Fruit fly (Drosophila melanogaster) whole organism, embryonic: ENCODE results near the gene CG34338.
A peak's percentile ranks its signal among the peaks of the same experiment; 100 is the strongest.

Experiments used
- Aef1 ChIP-seq: fragments of 200-800 bp; sonication (Bioruptor generic); IDR thresholded peaks from 3 replicates; pipeline ENCODE4 v1.3.6; 2022; ENCODE audit warnings: missing biosample characterization, missing genetic modification characterization
- BtbVII ChIP-seq: fragments of 200-800 bp; sonication (Bioruptor generic); optimal IDR thresholded peaks from 3 replicates; lab custom pipeline; 2017; ENCODE audit warnings: missing biosample characterization, mild to moderate bottlenecking, missing genetic modification characterization
- Bteb2 ChIP-seq: fragments of 200-800 bp; sonication (Bioruptor generic); optimal IDR thresholded peaks from 2 replicates; lab custom pipeline; 2016; ENCODE audit warnings: missing biosample characterization, missing genetic modification characterization
- C15 ChIP-seq: fragments of 200-800 bp; sonication (Bioruptor generic); IDR thresholded peaks from 3 replicates; pipeline ENCODE4 v1.3.6; 2022; ENCODE audit warnings: missing biosample characterization, missing genetic modification characterization
- CG11398 ChIP-seq: fragments of 200-800 bp; sonication (Bioruptor generic); optimal IDR thresholded peaks from 2 replicates; lab custom pipeline; 2016; ENCODE audit warnings: missing biosample characterization, missing genetic modification characterization
- CG11696 ChIP-seq: fragments of 200-800 bp; sonication (Bioruptor generic); IDR thresholded peaks from 2 replicates; pipeline ENCODE4 v1.3.6; 2022; ENCODE audit warnings: missing biosample characterization, missing genetic modification characterization
- CG13296 ChIP-seq: fragments of 200-800 bp; sonication (Bioruptor generic); optimal IDR thresholded peaks from 3 replicates; lab custom pipeline; 2018; ENCODE audit warnings: missing biosample characterization, mild to moderate bottlenecking, missing genetic modification characterization
- CG14965 ChIP-seq: fragments of 200-800 bp; sonication (Bioruptor generic); optimal IDR thresholded peaks from 2 replicates; lab custom pipeline; 2016; ENCODE audit warnings: missing biosample characterization, missing genetic modification characterization, borderline replicate concordance
- CG1529 ChIP-seq: fragments of 200-800 bp; sonication (Bioruptor generic); optimal IDR thresholded peaks from 3 replicates; lab custom pipeline; 2018; ENCODE audit warnings: missing biosample characterization, missing genetic modification characterization
- CG15479 ChIP-seq: fragments of 200-800 bp; sonication (Bioruptor generic); optimal IDR thresholded peaks from 3 replicates; lab custom pipeline; 2019; ENCODE audit warnings: missing biosample characterization, mild to moderate bottlenecking, missing genetic modification characterization, moderate library complexity
- CG16813 ChIP-seq: fragments of 200-800 bp; sonication (Bioruptor generic); IDR thresholded peaks from 3 replicates; pipeline ENCODE4 v1.3.6; 2022; ENCODE audit warnings: missing biosample characterization, missing genetic modification characterization; ENCODE audit not compliant: partially characterized antibody
- CG17361 ChIP-seq: fragments of 200-800 bp; sonication (Bioruptor generic); IDR thresholded peaks from 3 replicates; pipeline ENCODE4 v1.3.6; 2022; ENCODE audit warnings: missing biosample characterization, missing genetic modification characterization
- CG2678 ChIP-seq: fragments of 200-800 bp; sonication (Bioruptor generic); optimal IDR thresholded peaks from 3 replicates; lab custom pipeline; 2019; ENCODE audit warnings: missing biosample characterization, mild to moderate bottlenecking, missing genetic modification characterization, moderate library complexity
- CG30020 ChIP-seq: fragments of 200-800 bp; optimal IDR thresholded peaks from 2 replicates; lab custom pipeline; 2019; ENCODE audit warnings: missing biosample characterization, mild to moderate bottlenecking, missing genetic modification characterization, moderate library complexity
- CG3163 ChIP-seq: fragments of 200-800 bp; sonication (Bioruptor generic); optimal IDR thresholded peaks from 3 replicates; lab custom pipeline; 2016; ENCODE audit warnings: missing biosample characterization, missing genetic modification characterization
- CG33213 ChIP-seq: fragments of 200-800 bp; sonication (Bioruptor generic); optimal IDR thresholded peaks from 3 replicates; lab custom pipeline; 2016; ENCODE audit warnings: missing biosample characterization, missing genetic modification characterization
- CG3407 ChIP-seq: fragments of 200-800 bp; sonication (Bioruptor generic); optimal IDR thresholded peaks from 2 replicates; lab custom pipeline; 2018; ENCODE audit warnings: missing biosample characterization, mild to moderate bottlenecking, missing genetic modification characterization
- CG34422 ChIP-seq: fragments of 200-800 bp; sonication (Bioruptor generic); IDR thresholded peaks from 3 replicates; pipeline ENCODE4 v1.3.6; 2022; ENCODE audit warnings: missing biosample characterization, missing genetic modification characterization
- CG4404 ChIP-seq: fragments of 200-800 bp; sonication (Bioruptor generic); IDR thresholded peaks from 2 replicates; pipeline ENCODE4 v1.3.6; 2022; ENCODE audit warnings: missing biosample characterization, missing genetic modification characterization
- CG6683 ChIP-seq: fragments of 200-800 bp; sonication (Bioruptor generic); optimal IDR thresholded peaks from 2 replicates; lab custom pipeline; 2017; ENCODE audit warnings: missing biosample characterization, mild to moderate bottlenecking, missing genetic modification characterization, missing genetic modification reagents
- CG6791 ChIP-seq: fragments of 200-800 bp; sonication (Bioruptor generic); IDR thresholded peaks from 3 replicates; pipeline ENCODE4 v1.3.6; 2022; ENCODE audit warnings: missing biosample characterization, missing genetic modification characterization; ENCODE audit not compliant: partially characterized antibody
- CG6854 ChIP-seq: fragments of 200-800 bp; sonication (Bioruptor generic); optimal IDR thresholded peaks from 3 replicates; lab custom pipeline; 2017; ENCODE audit warnings: missing biosample characterization, mild to moderate bottlenecking, missing genetic modification characterization
- CG7987 ChIP-seq: fragments of 200-800 bp; sonication (Bioruptor generic); optimal IDR thresholded peaks from 2 replicates; lab custom pipeline; 2018; ENCODE audit warnings: missing biosample characterization, mild to moderate bottlenecking, missing genetic modification characterization, moderate library complexity
- CG8359 ChIP-seq: fragments of 200-800 bp; sonication (Bioruptor generic); optimal IDR thresholded peaks from 2 replicates; lab custom pipeline; 2017; ENCODE audit warnings: missing biosample characterization, mild to moderate bottlenecking, missing genetic modification characterization, borderline replicate concordance
- GATAe ChIP-seq: fragments of 200-800 bp; sonication (Bioruptor generic); conservative IDR thresholded peaks from 2 replicates; pipeline ENCODE4 v1.3.6; 2022; ENCODE audit warnings: missing biosample characterization, missing genetic modification characterization
- H2.0 ChIP-seq: fragments of 200-800 bp; sonication (Bioruptor generic); IDR thresholded peaks from 2 replicates; pipeline ENCODE4 v1.3.6; 2022; ENCODE audit warnings: missing biosample characterization, missing genetic modification characterization
- NK7.1 ChIP-seq: fragments of 200-800 bp; sonication (Bioruptor generic); optimal IDR thresholded peaks from 3 replicates; lab custom pipeline; 2016; ENCODE audit warnings: missing biosample characterization, missing genetic modification characterization
- Nf-YC ChIP-seq: fragments of 200-800 bp; optimal IDR thresholded peaks from 3 replicates; lab custom pipeline; 2019; ENCODE audit warnings: missing biosample characterization, mild to moderate bottlenecking, missing genetic modification characterization, moderate library complexity
- Oli ChIP-seq: fragments of 200-800 bp; sonication (Bioruptor generic); optimal IDR thresholded peaks from 2 replicates; lab custom pipeline; 2018; ENCODE audit warnings: missing biosample characterization, mild to moderate bottlenecking, missing genetic modification characterization, moderate library complexity
- Optix ChIP-seq: fragments of 200-800 bp; sonication (Bioruptor generic); IDR thresholded peaks from 3 replicates; pipeline ENCODE4 v1.3.6; 2022; ENCODE audit warnings: missing biosample characterization, missing genetic modification characterization
- Taf1 ChIP-seq: fragments of 200-800 bp; sonication (Bioruptor generic); IDR thresholded peaks from 2 replicates; pipeline ENCODE4 v1.3.6; 2022; ENCODE audit warnings: missing biosample characterization, missing genetic modification characterization
- az2 ChIP-seq: fragments of 200-800 bp; sonication (Bioruptor generic); optimal IDR thresholded peaks from 3 replicates; lab custom pipeline; 2016; ENCODE audit warnings: missing biosample characterization, missing genetic modification characterization
- ci ChIP-seq: fragments of 200-800 bp; sonication (Bioruptor generic); IDR thresholded peaks from 3 replicates; pipeline ENCODE4 v1.3.6; 2022; ENCODE audit warnings: missing biosample characterization, missing genetic modification characterization
- jumu ChIP-seq: fragments of 200-800 bp; sonication (Bioruptor generic); optimal IDR thresholded peaks from 3 replicates; lab custom pipeline; 2016; ENCODE audit warnings: missing biosample characterization, missing genetic modification characterization
- klu ChIP-seq: fragments of 200-800 bp; sonication (Bioruptor generic); IDR thresholded peaks from 2 replicates; pipeline ENCODE4 v1.3.6; 2022; ENCODE audit warnings: missing biosample characterization, missing genetic modification characterization
- lab ChIP-seq: fragments of 200-800 bp; sonication (Bioruptor generic); optimal IDR thresholded peaks from 3 replicates; lab custom pipeline; 2017; ENCODE audit warnings: missing biosample characterization, missing genetic modification characterization, mild to moderate bottlenecking, moderate library complexity, missing genetic modification reagents
- lbe ChIP-seq: fragments of 200-800 bp; sonication (Bioruptor generic); optimal IDR thresholded peaks from 2 replicates; lab custom pipeline; 2016; ENCODE audit warnings: missing biosample characterization, mild to moderate bottlenecking, missing genetic modification characterization
- mld ChIP-seq: fragments of 200-800 bp; sonication (Bioruptor generic); IDR thresholded peaks from 3 replicates; pipeline ENCODE4 v1.3.6; 2022; ENCODE audit warnings: missing biosample characterization, missing genetic modification characterization; ENCODE audit not compliant: partially characterized antibody
- nmo ChIP-seq: fragments of 200-800 bp; sonication (Bioruptor generic); optimal IDR thresholded peaks from 2 replicates; lab custom pipeline; 2018; ENCODE audit warnings: missing biosample characterization, mild to moderate bottlenecking, missing genetic modification characterization, moderate library complexity
- nom ChIP-seq: fragments of 200-800 bp; sonication (Bioruptor generic); optimal IDR thresholded peaks from 2 replicates; lab custom pipeline; 2017; ENCODE audit warnings: missing biosample characterization, missing genetic modification characterization, mild to moderate bottlenecking, moderate library complexity, missing genetic modification reagents
- oc ChIP-seq: fragments of 200-800 bp; sonication (Bioruptor generic); optimal IDR thresholded peaks from 2 replicates; lab custom pipeline; 2018; ENCODE audit warnings: missing biosample characterization, mild to moderate bottlenecking, missing genetic modification characterization, moderate library complexity
- org-1 ChIP-seq: fragments of 200-800 bp; sonication (Bioruptor generic); optimal IDR thresholded peaks from 2 replicates; lab custom pipeline; 2017; ENCODE audit warnings: missing biosample characterization, missing genetic modification characterization
- stc ChIP-seq: fragments of 200-800 bp; sonication (Bioruptor generic); IDR thresholded peaks from 2 replicates; pipeline ENCODE4 v1.3.6; 2022; ENCODE audit warnings: missing biosample characterization, missing genetic modification characterization
- unc-4 ChIP-seq: fragments of 200-800 bp; sonication (Bioruptor generic); IDR thresholded peaks from 2 replicates; pipeline ENCODE4 v1.3.6; 2022; ENCODE audit warnings: missing biosample characterization, missing genetic modification characterization; ENCODE audit not compliant: partially characterized antibody

CG34338 gene

dm6 chrX:7728251-7729164, 40.0 kb upstream of the CG34338 start, which contains the start of the genes NELF-B and CG12155 (continued):
- TF ChIP-seq ci (0 out of 3 replicates have a peak, but pooled peaks have one; percentile 8), CG1529 (GFP tag; lab: Kevin White, UChicago) (no peak), lab (GFP tag; lab: Kevin White, UChicago) (no peak), CG4404 (GFP tag; lab: Robert Waterston, UW) (peak; percentile 26; the same call in 1 of the 2 replicates), az2 (GFP tag; lab: Kevin White, UChicago) (peak; percentile 59), Nf-YC (tag; lab: Kevin White, UChicago) (peak; percentile 61), CG3407 (no peak), org-1 (GFP tag; lab: Kevin White, UChicago) (no peak), CG17361 (GFP tag; lab: Robert Waterston, UW) (peak; percentile 89), C15 (no peak), CG34422 (GFP tag; lab: Robert Waterston, UW) (no peak; the same call in 2 of the 3 replicates)

- TF ChIP-seq NK7.1 (peak; percentile 11), CG14965 (GFP tag; lab: Kevin White, UChicago) (no peak), nmo (GFP tag; lab: Kevin White, UChicago) (peak; percentile 84), Bteb2 (GFP tag; lab: Kevin White, UChicago) (peak; percentile 40), mld (GFP tag; lab: Robert Waterston, UW) (peak; percentile 80), CG3163 (GFP tag; lab: Kevin White, UChicago) (no peak), GATAe (GFP tag; lab: Robert Waterston, UW) (no peak; the same call in 1 of the 2 replicates), oc (tag; lab: Kevin White, UChicago) (no peak), nom (GFP tag; lab: Kevin White, UChicago) (no peak), CG6683 (no peak), CG2678 (peak; percentile 82), jumu (GFP tag; lab: Kevin White, UChicago) (peak; percentile 55), CG8359 (GFP tag; lab: Kevin White, UChicago) (no peak), lbe (peak; percentile 8), klu (GFP tag; lab: Robert Waterston, UW) (peak; percentile 84), CG7987 (GFP tag; lab: Kevin White, UChicago) (no peak), CG6791 (GFP tag; lab: Robert Waterston, UW) (peak; percentile 85; the same call in 1 of the 3 replicates), CG11696 (GFP tag; lab: Robert Waterston, UW) (peak; percentile 32; the same call in 1 of the 2 replicates), Aef1 (GFP tag; lab: Robert Waterston, UW) (peak; percentile 81), CG16813 (GFP tag; lab: Robert Waterston, UW) (peak; percentile 96), CG15479 (GFP tag; lab: Kevin White, UChicago) (no peak), Oli (tag; lab: Kevin White, UChicago) (peak; percentile 63), Nf-YC (tag; lab: Kevin White, UChicago) (peak; percentile 81), Optix (GFP tag; lab: Robert Waterston, UW) (peak; percentile 35; the same call in 1 of the 3 replicates), CG13296 (GFP tag; lab: Kevin White, UChicago) (peak; percentile 53), BtbVII (GFP tag; lab: Kevin White, UChicago) (no peak), CG11398 (no peak), Taf1 (peak; percentile 34; the same call in 1 of the 2 replicates), unc-4 (GFP tag; lab: Robert Waterston, UW) (peak; percentile 90), CG6854 (GFP tag; lab: Kevin White, UChicago) (no peak), H2.0 (GFP tag; lab: Robert Waterston, UW) (peak; percentile 58), CG33213 (GFP tag; lab: Kevin White, UChicago) (peak; percentile 57), CG30020 (tag; lab: Kevin White, UChicago) (peak; percentile 69), stc (0 out of 2 replicates have a peak, but pooled peaks have one; percentile 50)
Observed at dm6 chrX:7734131-7734930, 34.2 kb upstream of the CG34338 start, which contains the start of the genes Pdp and Rab39. Gene Pdp, minus strand, starts transcription at chrX:7734651. Gene Rab39, plus strand, starts transcription at chrX:7734923.
